Worm (Caenorhabditis elegans) whole organism, early embryonic: ENCODE data around the gene Y52E8A.2.

Experiments
- B0310.2 ChIP-seq: sonication (generic microtip); optimal IDR thresholded peaks from 2 replicates; lab custom pipeline; 2016; ENCODE audit warnings: mild to moderate bottlenecking, missing genetic modification characterization, missing compliant biosample characterization
- ama-1 ChIP-seq: fragments of 150-350 bp; optimal IDR thresholded peaks from 2 replicates; lab custom pipeline; 2014
- ceh-13 ChIP-seq: fragments of 200-800 bp; sonication (Bioruptor generic); optimal IDR thresholded peaks from 2 replicates; lab custom pipeline; 2018; ENCODE audit warnings: mild to moderate bottlenecking, missing genetic modification characterization, missing compliant biosample characterization
- ets-7 ChIP-seq: sonication (generic microtip); optimal IDR thresholded peaks from 2 replicates; lab custom pipeline; 2016; ENCODE audit warnings: missing genotype, missing genetic modification characterization, missing compliant biosample characterization
- hnd-1 ChIP-seq: sonication (generic microtip); optimal IDR thresholded peaks from 2 replicates; lab custom pipeline; 2016; ENCODE audit warnings: missing genetic modification characterization, missing compliant biosample characterization
- scrt-1 ChIP-seq: fragments of 200-800 bp; sonication (Bioruptor generic); IDR thresholded peaks from 2 replicates; pipeline ENCODE4 v1.3.6; 2022; ENCODE audit warnings: missing genetic modification characterization, missing compliant biosample characterization
- sea-1 ChIP-seq: fragments of 200-800 bp; sonication (Bioruptor generic); conservative IDR thresholded peaks from 2 replicates; pipeline ENCODE4 v1.3.6; 2022; ENCODE audit warnings: missing genetic modification characterization, missing compliant biosample characterization

ce11 chrII:4358765-4359164 lies 38.1 kb downstream of the Y52E8A.2 start, which contains the start of gene lat-2:
- TF ChIP-seq hnd-1 (tag; lab: Kevin White, UChicago) (no peak), ceh-13 (GFP tag; lab: Kevin White, UChicago) (no peak), ets-7 (no peak), ama-1 (lab: Kevin White, UChicago) (no peak), sea-1 (GFP tag; lab: Robert Waterston, UW) (no peak), B0310.2 (tag; lab: Kevin White, UChicago) (no peak), scrt-1 (no peak)
